Fruit fly (Drosophila melanogaster) whole organism, pupa: ENCODE measurements around the gene Lamtor5.

Experiments
- CG13204 ChIP-seq: fragments of 200-800 bp; sonication (Bioruptor generic); optimal IDR thresholded peaks from 2 replicates; lab custom pipeline; 2018; ENCODE audit warnings: missing biosample characterization, mild to moderate bottlenecking, missing genetic modification characterization, moderate library complexity
- CG14655 ChIP-seq: fragments of 200-800 bp; sonication (Bioruptor generic); optimal IDR thresholded peaks from 3 replicates; lab custom pipeline; 2017; ENCODE audit warnings: mild to moderate bottlenecking, missing biosample characterization, missing genetic modification reagents, missing genetic modification characterization
- CG34367 ChIP-seq: fragments of 200-800 bp; sonication (Bioruptor generic); optimal IDR thresholded peaks from 2 replicates; lab custom pipeline; 2018; ENCODE audit warnings: missing biosample characterization, mild to moderate bottlenecking, missing genetic modification characterization
- CG8301 ChIP-seq: fragments of 200-800 bp; sonication (Bioruptor generic); optimal IDR thresholded peaks from 2 replicates; lab custom pipeline; 2018; ENCODE audit warnings: missing biosample characterization, mild to moderate bottlenecking, missing genetic modification characterization
- D1 ChIP-seq: fragments of 200-800 bp; sonication (Bioruptor generic); optimal IDR thresholded peaks from 2 replicates; lab custom pipeline; 2018; ENCODE audit warnings: missing biosample characterization, mild to moderate bottlenecking, missing genetic modification characterization, moderate library complexity
- EcR ChIP-seq: fragments of 200-800 bp; sonication (Bioruptor generic); optimal IDR thresholded peaks from 3 replicates; lab custom pipeline; 2019; ENCODE audit warnings: missing biosample characterization, missing genetic modification characterization, mild to moderate bottlenecking, moderate library complexity, missing genetic modification reagents
- Pif1A ChIP-seq: fragments of 200-800 bp; sonication (Bioruptor generic); optimal IDR thresholded peaks from 3 replicates; lab custom pipeline; 2016; ENCODE audit warnings: missing biosample characterization, missing genetic modification characterization

DNA sequence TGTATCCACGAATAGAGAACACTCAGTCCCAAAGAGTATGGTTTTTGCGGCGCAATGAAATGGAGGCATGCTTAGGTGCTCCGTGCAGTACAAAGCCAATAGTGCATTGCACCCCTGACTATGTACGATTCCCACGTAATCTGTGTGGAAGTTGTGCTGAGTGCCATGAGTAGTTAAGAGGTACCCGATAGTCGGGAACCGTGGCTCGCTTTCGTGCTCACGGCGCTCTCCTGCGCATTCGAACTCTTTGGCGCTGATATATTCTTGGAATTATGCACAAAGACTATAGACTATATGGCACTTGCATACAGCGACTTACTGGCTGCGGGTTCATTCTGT lies 34.2 kb downstream of the Lamtor5 start:
- peak; percentile 14 for TF ChIP-seq CG13204 (GFP tag; lab: Kevin White, UChicago)
- peak; percentile 65 for TF ChIP-seq Pif1A (GFP tag; lab: Kevin White, UChicago)
- peak; percentile 59 for TF ChIP-seq CG8301 (tag; lab: Kevin White, UChicago)
- TF ChIP-seq CG34367 (tag; lab: Kevin White, UChicago), result peak; percentile 56
- TF ChIP-seq CG14655, result peak; percentile 72
- peak; percentile 5 for TF ChIP-seq D1 (tag; lab: Kevin White, UChicago)
- peak; percentile 95 for TF ChIP-seq EcR
